Worm (Caenorhabditis elegans) whole organism, L4 larva: Measurements from ENCODE around the gene ins-2.

Experiments used
- lin-39 ChIP-seq: fragments of 150-350 bp; optimal IDR thresholded peaks from 2 replicates; lab custom pipeline; 2014; ENCODE audit warnings: missing biosample characterization, missing genetic modification reagents, missing genetic modification characterization
- nhr-11 ChIP-seq: fragments of 150-350 bp; optimal IDR thresholded peaks from 2 replicates; lab custom pipeline; 2014; ENCODE audit warnings: missing biosample characterization, missing genetic modification characterization
- pqm-1 ChIP-seq: sonication (generic microtip); optimal IDR thresholded peaks from 2 replicates; lab custom pipeline; 2017; ENCODE audit warnings: missing biosample characterization, missing genetic modification characterization
- sdz-12 ChIP-seq: fragments of 200-800 bp; sonication (Bioruptor generic); optimal IDR thresholded peaks from 2 replicates; lab custom pipeline; 2018; ENCODE audit warnings: mild to moderate bottlenecking, missing genetic modification characterization, missing compliant biosample characterization
- ztf-11 ChIP-seq: fragments of 150-350 bp; optimal IDR thresholded peaks from 2 replicates; lab custom pipeline; 2014; ENCODE audit warnings: missing biosample characterization, missing genetic modification characterization

DNA sequence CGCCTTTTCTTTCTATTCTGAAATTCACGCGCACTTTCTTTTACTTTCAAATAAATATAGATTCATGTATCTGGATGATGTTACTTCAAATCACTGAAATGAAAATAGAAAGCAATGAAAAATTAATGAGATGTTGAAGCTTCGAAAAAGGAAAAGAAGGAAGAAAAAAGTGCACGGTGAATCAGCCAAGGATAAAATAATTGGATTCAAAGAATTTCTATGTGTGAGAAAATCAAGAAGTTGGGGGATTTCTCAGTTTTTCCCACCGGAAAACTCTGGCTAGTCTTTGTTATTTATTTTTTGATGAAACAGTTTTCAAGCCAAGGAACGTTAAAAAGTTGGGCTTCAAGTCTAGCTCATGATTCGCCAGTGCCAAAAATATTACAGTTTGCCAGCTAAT lies 36.6 kb upstream of the ins-2 start:
- no peak for TF ChIP-seq ztf-11 (tag; lab: Kevin White, UChicago)
- TF ChIP-seq lin-39 (tag; lab: Kevin White, UChicago) = no peak
- TF ChIP-seq nhr-11 (tag; lab: Kevin White, UChicago) = no peak
- TF ChIP-seq sdz-12 (GFP tag; lab: Kevin White, UChicago) = no peak
- no peak for TF ChIP-seq pqm-1 (tag; lab: Kevin White, UChicago)
